Fruit fly (Drosophila melanogaster) whole organism, embryonic: ENCODE results near the gene pHCl-1.

Experiments used
- Aef1 ChIP-seq: fragments of 200-800 bp; sonication (Bioruptor generic); IDR thresholded peaks from 3 replicates; pipeline ENCODE4 v1.3.6; 2022; ENCODE audit warnings: missing biosample characterization, missing genetic modification characterization
- B-H1 ChIP-seq: fragments of 200-800 bp; sonication (Bioruptor generic); IDR thresholded peaks from 3 replicates; pipeline ENCODE4 v1.3.6; 2022; ENCODE audit warnings: missing biosample characterization, missing genetic modification characterization
- B-H2 ChIP-seq: fragments of 200-800 bp; sonication (Bioruptor generic); optimal IDR thresholded peaks from 2 replicates; lab custom pipeline; 2018; ENCODE audit warnings: missing biosample characterization, mild to moderate bottlenecking, missing genetic modification characterization
- Bteb2 ChIP-seq: fragments of 200-800 bp; sonication (Bioruptor generic); optimal IDR thresholded peaks from 2 replicates; lab custom pipeline; 2016; ENCODE audit warnings: missing biosample characterization, missing genetic modification characterization
- CG11560 ChIP-seq: fragments of 200-800 bp; sonication (Bioruptor generic); IDR thresholded peaks from 3 replicates; pipeline ENCODE4 v1.3.6; 2022; ENCODE audit warnings: missing biosample characterization, missing genetic modification characterization
- CG12391 ChIP-seq: fragments of 200-800 bp; sonication (Bioruptor generic); optimal IDR thresholded peaks from 3 replicates; lab custom pipeline; 2018; ENCODE audit warnings: missing biosample characterization, mild to moderate bottlenecking, missing genetic modification characterization, moderate library complexity
- CG13424 ChIP-seq: fragments of 200-800 bp; sonication (Bioruptor generic); optimal IDR thresholded peaks from 2 replicates; lab custom pipeline; 2019; ENCODE audit warnings: missing biosample characterization, mild to moderate bottlenecking, missing genetic modification characterization, moderate library complexity
- CG15479 ChIP-seq: fragments of 200-800 bp; sonication (Bioruptor generic); optimal IDR thresholded peaks from 3 replicates; lab custom pipeline; 2019; ENCODE audit warnings: missing biosample characterization, mild to moderate bottlenecking, missing genetic modification characterization, moderate library complexity
- CG15601 ChIP-seq: fragments of 200-800 bp; sonication (Bioruptor generic); optimal IDR thresholded peaks from 3 replicates; lab custom pipeline; 2019; ENCODE audit warnings: missing biosample characterization, mild to moderate bottlenecking, missing genetic modification characterization, moderate library complexity
- CG15696 ChIP-seq: fragments of 200-800 bp; sonication (Bioruptor generic); optimal IDR thresholded peaks from 2 replicates; lab custom pipeline; 2019; ENCODE audit warnings: missing biosample characterization, mild to moderate bottlenecking, missing genetic modification characterization, moderate library complexity
- CG16779 ChIP-seq: fragments of 200-800 bp; sonication (Bioruptor generic); IDR thresholded peaks from 2 replicates; pipeline ENCODE4 v1.3.6; 2022; ENCODE audit warnings: missing biosample characterization, missing genetic modification characterization
- CG17568 ChIP-seq: fragments of 200-800 bp; sonication (Bioruptor generic); optimal IDR thresholded peaks from 2 replicates; lab custom pipeline; 2018; ENCODE audit warnings: missing biosample characterization, mild to moderate bottlenecking, missing genetic modification characterization, moderate library complexity
- CG2116 ChIP-seq: fragments of 200-800 bp; sonication (Bioruptor generic); optimal IDR thresholded peaks from 3 replicates; lab custom pipeline; 2018; ENCODE audit warnings: missing biosample characterization, mild to moderate bottlenecking, missing genetic modification characterization
- CG3065 ChIP-seq: fragments of 200-800 bp; sonication (Bioruptor generic); optimal IDR thresholded peaks from 2 replicates; lab custom pipeline; 2016; ENCODE audit warnings: missing biosample characterization, missing genetic modification characterization
- CG31365 ChIP-seq: fragments of 200-800 bp; sonication (Bioruptor generic); optimal IDR thresholded peaks from 2 replicates; lab custom pipeline; 2018; ENCODE audit warnings: missing biosample characterization, mild to moderate bottlenecking, missing genetic modification characterization
- CG6683 ChIP-seq: fragments of 200-800 bp; sonication (Bioruptor generic); optimal IDR thresholded peaks from 2 replicates; lab custom pipeline; 2017; ENCODE audit warnings: missing biosample characterization, mild to moderate bottlenecking, missing genetic modification characterization, missing genetic modification reagents
- CG6791 ChIP-seq: fragments of 200-800 bp; sonication (Bioruptor generic); IDR thresholded peaks from 3 replicates; pipeline ENCODE4 v1.3.6; 2022; ENCODE audit warnings: missing biosample characterization, missing genetic modification characterization; ENCODE audit not compliant: partially characterized antibody
- CG6854 ChIP-seq: fragments of 200-800 bp; sonication (Bioruptor generic); optimal IDR thresholded peaks from 3 replicates; lab custom pipeline; 2017; ENCODE audit warnings: missing biosample characterization, mild to moderate bottlenecking, missing genetic modification characterization
- CG7556 ChIP-seq: fragments of 200-800 bp; sonication (Bioruptor generic); optimal IDR thresholded peaks from 2 replicates; lab custom pipeline; 2017; ENCODE audit warnings: missing biosample characterization, mild to moderate bottlenecking, missing genetic modification characterization
- CG8281 ChIP-seq: fragments of 200-800 bp; sonication (Bioruptor generic); optimal IDR thresholded peaks from 2 replicates; lab custom pipeline; 2018; ENCODE audit warnings: missing biosample characterization, mild to moderate bottlenecking, missing genetic modification characterization, moderate library complexity
- CrebB ChIP-seq: fragments of 200-800 bp; sonication (Bioruptor generic); optimal IDR thresholded peaks from 3 replicates; lab custom pipeline; 2018; ENCODE audit warnings: missing biosample characterization, mild to moderate bottlenecking, missing genetic modification characterization
- Dfd ChIP-seq, 2 experiments: fragments of >200 bp; optimal IDR thresholded peaks; 2 replicates each; lab custom pipeline; 2017; ENCODE audit warnings: missing biosample characterization in 2 of 2, missing genetic modification characterization in 2 of 2
- Hr51 ChIP-seq, 2 experiments: fragments of 200-800 bp; sonication (Bioruptor generic); optimal IDR thresholded peaks; 2 replicates in 1 of 2; 3 replicates in 1 of 2; lab custom pipeline; 2016 to 2018; ENCODE audit warnings: missing biosample characterization in 2 of 2, missing genetic modification characterization in 2 of 2, mild to moderate bottlenecking in 1 of 2, moderate library complexity in 1 of 2
- Meics ChIP-seq: fragments of 200-800 bp; sonication (Bioruptor generic); optimal IDR thresholded peaks from 2 replicates; lab custom pipeline; 2017; ENCODE audit warnings: missing biosample characterization, mild to moderate bottlenecking, missing genetic modification characterization
- Myb ChIP-seq: fragments of 200-800 bp; sonication (Bioruptor generic); optimal IDR thresholded peaks from 2 replicates; lab custom pipeline; 2016; ENCODE audit warnings: missing biosample characterization, missing genetic modification characterization
- Nf-YC ChIP-seq: fragments of 200-800 bp; optimal IDR thresholded peaks from 3 replicates; lab custom pipeline; 2019; ENCODE audit warnings: missing biosample characterization, mild to moderate bottlenecking, missing genetic modification characterization, moderate library complexity
- Stat92E ChIP-seq, 3 experiments: fragments of >200 bp in 2 of 3; fragments of 200-800 bp in 1 of 3; sonication (Bioruptor generic) in 1 of 3; optimal IDR thresholded peaks; 2 replicates each; lab custom pipeline; 2017 to 2019; ENCODE audit warnings: missing biosample characterization in 3 of 3, missing genetic modification characterization in 3 of 3, mild to moderate bottlenecking in 1 of 3, moderate library complexity in 1 of 3
- Vsx1 ChIP-seq: fragments of 200-800 bp; sonication (Bioruptor generic); optimal IDR thresholded peaks from 2 replicates; lab custom pipeline; 2017; ENCODE audit warnings: missing biosample characterization, mild to moderate bottlenecking, missing genetic modification characterization, missing genetic modification reagents
- YL-1 ChIP-seq: fragments of 200-800 bp; sonication (Bioruptor generic); optimal IDR thresholded peaks from 3 replicates; lab custom pipeline; 2017; ENCODE audit warnings: missing biosample characterization, mild to moderate bottlenecking, missing genetic modification characterization
- br ChIP-seq: fragments of >200 bp; optimal IDR thresholded peaks from 2 replicates; lab custom pipeline; 2017
- caup ChIP-seq: fragments of 200-800 bp; sonication (Bioruptor generic); optimal IDR thresholded peaks from 3 replicates; lab custom pipeline; 2017; ENCODE audit warnings: missing biosample characterization, mild to moderate bottlenecking, missing genetic modification characterization, moderate library complexity; ENCODE audit not compliant: severe bottlenecking
- chm ChIP-seq: fragments of 200-800 bp; sonication (Bioruptor generic); IDR thresholded peaks from 2 replicates; pipeline ENCODE4 v1.3.6; 2022; ENCODE audit warnings: missing biosample characterization, missing genetic modification characterization
- gem ChIP-seq: fragments of 200-800 bp; sonication (Bioruptor generic); optimal IDR thresholded peaks from 2 replicates; lab custom pipeline; 2019; ENCODE audit warnings: missing biosample characterization, mild to moderate bottlenecking, missing genetic modification characterization, moderate library complexity
- gro ChIP-seq: fragments of 200-800 bp; sonication (Bioruptor generic); optimal IDR thresholded peaks from 2 replicates; lab custom pipeline; 2016; ENCODE audit warnings: missing biosample characterization, missing genetic modification characterization
- hth ChIP-seq: fragments of >200 bp; optimal IDR thresholded peaks from 2 replicates; lab custom pipeline; 2017; ENCODE audit warnings: inconsistent platforms
- lilli ChIP-seq: fragments of 200-800 bp; sonication (Bioruptor generic); optimal IDR thresholded peaks from 3 replicates; lab custom pipeline; 2016; ENCODE audit warnings: missing biosample characterization, missing genetic modification characterization
- lov ChIP-seq, 2 experiments: fragments of 200-800 bp in 1 of 2; fragments of >200 bp in 1 of 2; sonication (Bioruptor generic) in 1 of 2; IDR thresholded peaks in 1 of 2; optimal IDR thresholded peaks in 1 of 2; 2 replicates in 1 of 2; 3 replicates in 1 of 2; pipeline versions ENCODE4 v1.3.6 to Lab custom; 2017 to 2022; ENCODE audit warnings: missing biosample characterization in 1 of 2, missing genetic modification characterization in 1 of 2
- phol ChIP-seq: fragments of 200-800 bp; sonication (Bioruptor generic); optimal IDR thresholded peaks from 3 replicates; lab custom pipeline; 2018; ENCODE audit warnings: missing biosample characterization, mild to moderate bottlenecking, missing genetic modification characterization, moderate library complexity
- repo ChIP-seq: fragments of 200-800 bp; sonication (Bioruptor generic); optimal IDR thresholded peaks from 2 replicates; lab custom pipeline; 2016; ENCODE audit warnings: missing biosample characterization, missing genetic modification characterization
- run ChIP-seq: fragments of 200-800 bp; sonication (Bioruptor generic); optimal IDR thresholded peaks from 3 replicates; lab custom pipeline; 2018; ENCODE audit warnings: missing biosample characterization, mild to moderate bottlenecking, missing genetic modification characterization
- salm ChIP-seq: fragments of 200-800 bp; sonication (Bioruptor generic); optimal IDR thresholded peaks from 2 replicates; lab custom pipeline; 2018; ENCODE audit warnings: missing biosample characterization, mild to moderate bottlenecking, missing genetic modification characterization
- scrt ChIP-seq: fragments of 200-800 bp; sonication (Bioruptor generic); optimal IDR thresholded peaks from 2 replicates; lab custom pipeline; 2018; ENCODE audit warnings: missing biosample characterization, mild to moderate bottlenecking, missing genetic modification characterization, moderate library complexity
- sd ChIP-seq: fragments of 200-800 bp; sonication (Bioruptor generic); optimal IDR thresholded peaks from 3 replicates; lab custom pipeline; 2018; ENCODE audit warnings: missing biosample characterization, mild to moderate bottlenecking, missing genetic modification characterization, moderate library complexity
- sens ChIP-seq: fragments of 200-800 bp; sonication (Bioruptor generic); peaks from one replicate; lab custom pipeline; 2016; ENCODE audit warnings: missing biosample characterization, missing genetic modification characterization
- sqz ChIP-seq: fragments of 200-800 bp; sonication (Bioruptor generic); optimal IDR thresholded peaks from 3 replicates; lab custom pipeline; 2018; ENCODE audit warnings: missing biosample characterization, mild to moderate bottlenecking, missing genetic modification characterization
- stc ChIP-seq: fragments of 200-800 bp; sonication (Bioruptor generic); IDR thresholded peaks from 2 replicates; pipeline ENCODE4 v1.3.6; 2022; ENCODE audit warnings: missing biosample characterization, missing genetic modification characterization
- trem ChIP-seq: fragments of 200-800 bp; optimal IDR thresholded peaks from 3 replicates; lab custom pipeline; 2019; ENCODE audit warnings: missing biosample characterization, mild to moderate bottlenecking, missing genetic modification characterization, moderate library complexity
- wek ChIP-seq: fragments of 200-800 bp; sonication (Bioruptor generic); optimal IDR thresholded peaks from 3 replicates; lab custom pipeline; 2018; ENCODE audit warnings: missing biosample characterization, mild to moderate bottlenecking, missing genetic modification characterization, moderate library complexity

pHCl-1 gene

dm6 chr3L:15825493-15826209 is 73.2 kb downstream of the pHCl-1 start (continued):
- TF ChIP-seq CG7556 (GFP tag; lab: Kevin White, UChicago) (peak; percentile 36), br (lab: Kevin White, UChicago) (no peak), CG12391 (tag; lab: Kevin White, UChicago) (peak; percentile 32), CG16779 (GFP tag; lab: Robert Waterston, UW) (no peak), gem (tag; lab: Kevin White, UChicago) (no peak), CG6791 (GFP tag; lab: Robert Waterston, UW) (no peak), chm (GFP tag; lab: Robert Waterston, UW) (peak; percentile 36; the same call in 1 of the 2 replicates), CG15696 (tag; lab: Kevin White, UChicago) (peak; percentile 7), wek (peak; percentile 52), lov (optimal IDR thresholded peaks at IDR 0.05; lab: Kevin White, UChicago) (no peak), lov (GFP tag; IDR thresholded peaks at IDR 0.05; lab: Robert Waterston, UW) (no peak), sens (GFP tag; lab: Kevin White, UChicago) (peak; percentile 52), CG8281 (no peak), CG11560 (tag; lab: Robert Waterston, UW) (no peak), Nf-YC (tag; lab: Kevin White, UChicago) (peak; percentile 36), phol (tag; lab: Kevin White, UChicago) (peak; percentile 81), CG6854 (GFP tag; lab: Kevin White, UChicago) (peak; percentile 15), Myb (GFP tag; lab: Kevin White, UChicago) (peak; percentile 22), CG2116 (GFP tag; lab: Kevin White, UChicago) (peak; percentile 4), CrebB (peak; percentile 12), scrt (GFP tag; lab: Kevin White, UChicago) (peak; percentile 40), YL-1 (GFP tag; lab: Kevin White, UChicago) (peak; percentile 75), Vsx1 (GFP tag; lab: Kevin White, UChicago) (peak; percentile 54), salm (tag; lab: Kevin White, UChicago) (peak; percentile 15), stc (GFP tag; lab: Robert Waterston, UW) (peak; percentile 54; the same call in 1 of the 2 replicates), B-H2 (GFP tag; lab: Kevin White, UChicago) (peak; percentile 19), Dfd (GFP tag; optimal IDR thresholded peaks at IDR 0.05; lab: Kevin White, UChicago) (no peak), CG13424 (tag; lab: Kevin White, UChicago) (no peak), CG15601 (tag; lab: Kevin White, UChicago) (no peak), sd (tag; lab: Kevin White, UChicago) (peak; percentile 60), run (tag; lab: Kevin White, UChicago) (no peak), Bteb2 (peak; percentile 47), trem (tag; lab: Kevin White, UChicago) (no peak), CG15479 (GFP tag; lab: Kevin White, UChicago) (peak; percentile 95), CG3065 (no peak), CG6683 (GFP tag; lab: Kevin White, UChicago) (peak; percentile 9), Aef1 (GFP tag; lab: Robert Waterston, UW) (peak; percentile 73), Meics (no peak), sqz (GFP tag; lab: Kevin White, UChicago) (peak; percentile 39), hth (lab: Kevin White, UChicago) (no peak), CG31365 (no peak), Hr51 (GFP tag; optimal IDR thresholded peaks at IDR 0.05; lab: Kevin White, UChicago) (peak in 1 of 2 experiments; percentile 26), B-H1 (peak; percentile 18; the same call in 1 of the 3 replicates), lilli (peak; percentile 28), caup (GFP tag; lab: Kevin White, UChicago) (peak; percentile 11), repo (GFP tag; lab: Kevin White, UChicago) (no peak), gro (GFP tag; lab: Kevin White, UChicago) (peak; percentile 49), CG17568 (peak; percentile 37), Stat92E (GFP tag; optimal IDR thresholded peaks at IDR 0.05; lab: Kevin White, UChicago) (no peak)
